Fruit fly (Drosophila melanogaster) whole organism, embryonic: Measurements from ENCODE around the gene CG5921.

Experiments used
- Atf6 ChIP-seq: fragments of 200-800 bp; sonication (Bioruptor generic); IDR thresholded peaks from 2 replicates; pipeline ENCODE4 v1.3.6; 2022; ENCODE audit warnings: missing biosample characterization, missing genetic modification characterization
- Blimp-1 ChIP-seq: fragments of 200-800 bp; sonication (Bioruptor generic); optimal IDR thresholded peaks from 3 replicates; lab custom pipeline; 2018; ENCODE audit warnings: missing biosample characterization, missing genetic modification characterization, mild to moderate bottlenecking, moderate library complexity, missing genetic modification reagents
- C15 ChIP-seq: fragments of 200-800 bp; sonication (Bioruptor generic); IDR thresholded peaks from 3 replicates; pipeline ENCODE4 v1.3.6; 2022; ENCODE audit warnings: missing biosample characterization, missing genetic modification characterization
- CG10267 ChIP-seq: fragments of 200-800 bp; sonication (Bioruptor generic); optimal IDR thresholded peaks from 2 replicates; lab custom pipeline; 2018; ENCODE audit warnings: missing biosample characterization, mild to moderate bottlenecking, missing genetic modification characterization, moderate library complexity
- CG11723 ChIP-seq: fragments of 200-800 bp; sonication (Bioruptor generic); optimal IDR thresholded peaks from 2 replicates; lab custom pipeline; 2017; ENCODE audit warnings: missing biosample characterization, mild to moderate bottlenecking, missing genetic modification characterization
- CG12219 ChIP-seq: fragments of 200-800 bp; sonication (Bioruptor generic); optimal IDR thresholded peaks from 3 replicates; lab custom pipeline; 2018; ENCODE audit warnings: missing biosample characterization, mild to moderate bottlenecking, missing genetic modification characterization
- CG13424 ChIP-seq: fragments of 200-800 bp; sonication (Bioruptor generic); optimal IDR thresholded peaks from 2 replicates; lab custom pipeline; 2019; ENCODE audit warnings: missing biosample characterization, mild to moderate bottlenecking, missing genetic modification characterization, moderate library complexity
- CG14710 ChIP-seq: fragments of 200-800 bp; sonication (Bioruptor generic); optimal IDR thresholded peaks from 3 replicates; lab custom pipeline; 2019; ENCODE audit warnings: missing biosample characterization, mild to moderate bottlenecking, missing genetic modification characterization, moderate library complexity
- CG1603 ChIP-seq: fragments of 200-800 bp; sonication (Bioruptor generic); optimal IDR thresholded peaks from 2 replicates; lab custom pipeline; 2019; ENCODE audit warnings: missing biosample characterization, mild to moderate bottlenecking, missing genetic modification characterization, moderate library complexity
- CG18011 ChIP-seq: fragments of 200-800 bp; sonication (Bioruptor generic); optimal IDR thresholded peaks from 2 replicates; lab custom pipeline; 2017; ENCODE audit warnings: missing biosample characterization, missing genetic modification characterization, mild to moderate bottlenecking, moderate library complexity, missing genotype
- CG2712 ChIP-seq: fragments of 200-800 bp; optimal IDR thresholded peaks from 3 replicates; lab custom pipeline; 2019; ENCODE audit warnings: missing biosample characterization, mild to moderate bottlenecking, missing genetic modification characterization, moderate library complexity
- CG33213 ChIP-seq: fragments of 200-800 bp; sonication (Bioruptor generic); optimal IDR thresholded peaks from 3 replicates; lab custom pipeline; 2016; ENCODE audit warnings: missing biosample characterization, missing genetic modification characterization
- CG3995 ChIP-seq: fragments of 200-800 bp; sonication (Bioruptor generic); optimal IDR thresholded peaks from 3 replicates; lab custom pipeline; 2016; ENCODE audit warnings: missing biosample characterization, missing genetic modification characterization
- CG43689 ChIP-seq: fragments of 200-800 bp; sonication (Bioruptor generic); IDR thresholded peaks from 2 replicates; pipeline ENCODE4 v1.3.6; 2022; ENCODE audit warnings: missing biosample characterization, missing genetic modification characterization
- CG4820 ChIP-seq: fragments of 200-800 bp; sonication (Bioruptor generic); optimal IDR thresholded peaks from 3 replicates; lab custom pipeline; 2016; ENCODE audit warnings: missing biosample characterization, missing genetic modification characterization
- CG6813 ChIP-seq: fragments of 200-800 bp; sonication (Bioruptor generic); optimal IDR thresholded peaks from 2 replicates; lab custom pipeline; 2017; ENCODE audit warnings: missing biosample characterization, missing genetic modification characterization, mild to moderate bottlenecking, moderate library complexity, missing genetic modification reagents
- CG9817 ChIP-seq: fragments of 200-800 bp; sonication (Bioruptor generic); optimal IDR thresholded peaks from 2 replicates; lab custom pipeline; 2018; ENCODE audit warnings: missing biosample characterization, mild to moderate bottlenecking, missing genetic modification characterization, moderate library complexity
- CG9932 ChIP-seq: fragments of 200-800 bp; sonication (Bioruptor generic); IDR thresholded peaks from 2 replicates; pipeline ENCODE4 v1.3.6; 2022; ENCODE audit warnings: missing biosample characterization, missing genetic modification characterization
- Dek ChIP-seq: fragments of 200-800 bp; sonication (Bioruptor generic); optimal IDR thresholded peaks from 3 replicates; lab custom pipeline; 2019; ENCODE audit warnings: missing biosample characterization, mild to moderate bottlenecking, missing genetic modification characterization, moderate library complexity
- Dfd ChIP-seq, 2 experiments: fragments of >200 bp; optimal IDR thresholded peaks; 2 replicates each; lab custom pipeline; 2017; ENCODE audit warnings: missing biosample characterization in 2 of 2, missing genetic modification characterization in 2 of 2
- Doc3 ChIP-seq: fragments of 200-800 bp; sonication (Bioruptor generic); IDR thresholded peaks from 3 replicates; pipeline ENCODE4 v1.3.6; 2022; ENCODE audit warnings: missing biosample characterization, missing genetic modification characterization; ENCODE audit not compliant: partially characterized antibody
- Fer1 ChIP-seq: fragments of 200-800 bp; sonication (Bioruptor generic); optimal IDR thresholded peaks from 2 replicates; lab custom pipeline; 2017; ENCODE audit warnings: missing biosample characterization, mild to moderate bottlenecking, missing genetic modification characterization
- H2.0 ChIP-seq: fragments of 200-800 bp; sonication (Bioruptor generic); IDR thresholded peaks from 2 replicates; pipeline ENCODE4 v1.3.6; 2022; ENCODE audit warnings: missing biosample characterization, missing genetic modification characterization
- HmgZ ChIP-seq: fragments of 200-800 bp; sonication (Bioruptor generic); optimal IDR thresholded peaks from 2 replicates; lab custom pipeline; 2018; ENCODE audit warnings: missing biosample characterization, mild to moderate bottlenecking, missing genetic modification characterization
- Hr39 ChIP-seq: fragments of >200 bp; optimal IDR thresholded peaks from 2 replicates; lab custom pipeline; 2017
- Rx ChIP-seq: fragments of 200-800 bp; sonication (Bioruptor generic); IDR thresholded peaks from 2 replicates; pipeline ENCODE4 v1.3.6; 2022; ENCODE audit warnings: missing biosample characterization, missing genetic modification characterization
- Spps ChIP-seq: fragments of 200-800 bp; sonication (Bioruptor generic); optimal IDR thresholded peaks from 2 replicates; lab custom pipeline; 2018; ENCODE audit warnings: missing biosample characterization, mild to moderate bottlenecking, missing genetic modification characterization
- Stat92E ChIP-seq, 3 experiments: fragments of >200 bp in 2 of 3; fragments of 200-800 bp in 1 of 3; sonication (Bioruptor generic) in 1 of 3; optimal IDR thresholded peaks; 2 replicates each; lab custom pipeline; 2017 to 2019; ENCODE audit warnings: missing biosample characterization in 3 of 3, missing genetic modification characterization in 3 of 3, mild to moderate bottlenecking in 1 of 3, moderate library complexity in 1 of 3
- amos ChIP-seq: fragments of 200-800 bp; sonication (Bioruptor generic); IDR thresholded peaks from 2 replicates; pipeline ENCODE4 v1.3.6; 2022; ENCODE audit warnings: missing biosample characterization, missing genetic modification characterization; ENCODE audit not compliant: partially characterized antibody
- az2 ChIP-seq: fragments of 200-800 bp; sonication (Bioruptor generic); optimal IDR thresholded peaks from 3 replicates; lab custom pipeline; 2016; ENCODE audit warnings: missing biosample characterization, missing genetic modification characterization
- bigmax ChIP-seq: fragments of 200-800 bp; sonication (Bioruptor generic); optimal IDR thresholded peaks from 2 replicates; lab custom pipeline; 2018; ENCODE audit warnings: missing biosample characterization, mild to moderate bottlenecking, missing genetic modification characterization
- btn ChIP-seq: fragments of 200-800 bp; sonication (Bioruptor generic); optimal IDR thresholded peaks from 2 replicates; lab custom pipeline; 2016; ENCODE audit warnings: missing biosample characterization, missing genetic modification characterization
- cad ChIP-seq: fragments of >200 bp; optimal IDR thresholded peaks from 2 replicates; lab custom pipeline; 2017; ENCODE audit warnings: missing biosample characterization, missing genetic modification characterization
- chn ChIP-seq: fragments of 200-800 bp; sonication (Bioruptor generic); optimal IDR thresholded peaks from 2 replicates; lab custom pipeline; 2016; ENCODE audit warnings: missing biosample characterization, missing genetic modification characterization
- disco-r ChIP-seq: fragments of 200-800 bp; sonication (Bioruptor generic); optimal IDR thresholded peaks from 2 replicates; lab custom pipeline; 2016; ENCODE audit warnings: missing biosample characterization, missing genetic modification characterization
- dm ChIP-seq: fragments of 200-800 bp; sonication (Bioruptor generic); optimal IDR thresholded peaks from 3 replicates; lab custom pipeline; 2016; ENCODE audit warnings: missing biosample characterization, missing genetic modification characterization
- gcm2 ChIP-seq: fragments of 200-800 bp; sonication (Bioruptor generic); optimal IDR thresholded peaks from 2 replicates; lab custom pipeline; 2016; ENCODE audit warnings: missing biosample characterization, missing genetic modification characterization
- gem ChIP-seq: fragments of 200-800 bp; sonication (Bioruptor generic); optimal IDR thresholded peaks from 2 replicates; lab custom pipeline; 2019; ENCODE audit warnings: missing biosample characterization, mild to moderate bottlenecking, missing genetic modification characterization, moderate library complexity
- gro ChIP-seq: fragments of 200-800 bp; sonication (Bioruptor generic); optimal IDR thresholded peaks from 2 replicates; lab custom pipeline; 2016; ENCODE audit warnings: missing biosample characterization, missing genetic modification characterization
- insv ChIP-seq, 2 experiments: fragments of 200-800 bp; sonication (Bioruptor generic); optimal IDR thresholded peaks; 3 replicates each; lab custom pipeline; 2016 to 2018; ENCODE audit warnings: missing biosample characterization in 2 of 2, missing genetic modification characterization in 2 of 2
- kay ChIP-seq: fragments of 200-800 bp; sonication (Bioruptor generic); optimal IDR thresholded peaks from 2 replicates; lab custom pipeline; 2016; ENCODE audit warnings: missing biosample characterization, missing genetic modification characterization
- lmd ChIP-seq: fragments of 200-800 bp; sonication (Bioruptor generic); IDR thresholded peaks from 2 replicates; pipeline ENCODE4 v1.3.6; 2022; ENCODE audit warnings: missing biosample characterization, missing genetic modification characterization
- nerfin-1 ChIP-seq: fragments of 200-800 bp; sonication (Bioruptor generic); optimal IDR thresholded peaks from 3 replicates; lab custom pipeline; 2019; ENCODE audit warnings: missing biosample characterization, mild to moderate bottlenecking, missing genetic modification characterization, moderate library complexity
- psq ChIP-seq: fragments of 200-800 bp; sonication (Bioruptor generic); optimal IDR thresholded peaks from 2 replicates; lab custom pipeline; 2017; ENCODE audit warnings: missing biosample characterization, missing genetic modification characterization
- pzg ChIP-seq: fragments of 200-800 bp; sonication (Bioruptor generic); optimal IDR thresholded peaks from 3 replicates; lab custom pipeline; 2018; ENCODE audit warnings: missing biosample characterization, mild to moderate bottlenecking, missing genetic modification characterization, moderate library complexity
- tap ChIP-seq: fragments of 200-800 bp; optimal IDR thresholded peaks from 3 replicates; lab custom pipeline; 2019; ENCODE audit warnings: missing biosample characterization, mild to moderate bottlenecking, missing genetic modification characterization, moderate library complexity
- tin ChIP-seq: fragments of 200-800 bp; sonication (Bioruptor generic); optimal IDR thresholded peaks from 3 replicates; lab custom pipeline; 2016; ENCODE audit warnings: missing biosample characterization, missing genetic modification characterization
- trem ChIP-seq: fragments of 200-800 bp; optimal IDR thresholded peaks from 3 replicates; lab custom pipeline; 2019; ENCODE audit warnings: missing biosample characterization, mild to moderate bottlenecking, missing genetic modification characterization, moderate library complexity
- vvl ChIP-seq: fragments of 200-800 bp; sonication (Bioruptor generic); IDR thresholded peaks from 2 replicates; pipeline ENCODE4 v1.3.6; 2022; ENCODE audit warnings: missing biosample characterization, missing genetic modification characterization
- zen ChIP-seq: fragments of 200-800 bp; sonication (Bioruptor generic); optimal IDR thresholded peaks from 3 replicates; lab custom pipeline; 2018; ENCODE audit warnings: missing biosample characterization, mild to moderate bottlenecking, missing genetic modification characterization, moderate library complexity
- zen2 ChIP-seq: fragments of 200-800 bp; sonication (Bioruptor generic); IDR thresholded peaks from 3 replicates; pipeline ENCODE4 v1.3.6; 2022; ENCODE audit warnings: missing biosample characterization, missing genetic modification characterization; ENCODE audit not compliant: partially characterized antibody

The CG5921 gene

dm6 chrX:6097578-6097977, 47.0 kb downstream of the CG5921 start (continued):
- TF ChIP-seq disco-r (GFP tag; lab: Kevin White, UChicago) (peak; percentile 63), nerfin-1 (tag; lab: Kevin White, UChicago) (peak; percentile 51), CG1603 (tag; lab: Kevin White, UChicago) (peak; percentile 87), Doc3 (GFP tag; lab: Robert Waterston, UW) (no peak), pzg (GFP tag; lab: Kevin White, UChicago) (no peak), Rx (GFP tag; lab: Robert Waterston, UW) (peak; percentile 84), Stat92E (GFP tag; optimal IDR thresholded peaks at IDR 0.05; lab: Kevin White, UChicago) (no peak), dm (GFP tag; lab: Kevin White, UChicago) (peak; percentile 46), CG14710 (peak; percentile 44), amos (GFP tag; lab: Robert Waterston, UW) (no peak), CG11723 (GFP tag; lab: Kevin White, UChicago) (peak; percentile 35), tin (GFP tag; lab: Kevin White, UChicago) (peak; percentile 78), cad (GFP tag; lab: Kevin White, UChicago) (no peak), az2 (peak; percentile 78), Hr39 (lab: Kevin White, UChicago) (no peak), psq (GFP tag; lab: Kevin White, UChicago) (peak; percentile 41), CG3995 (GFP tag; lab: Kevin White, UChicago) (no peak), lmd (GFP tag; lab: Robert Waterston, UW) (peak; percentile 88), Fer1 (peak; percentile 81), kay (GFP tag; lab: Kevin White, UChicago) (peak; percentile 46), CG9932 (GFP tag; lab: Robert Waterston, UW) (peak; percentile 76), CG10267 (peak; percentile 58), H2.0 (GFP tag; lab: Robert Waterston, UW) (peak; percentile 87), CG13424 (tag; lab: Kevin White, UChicago) (peak; percentile 63), Atf6 (peak; percentile 86), CG12219 (peak; percentile 76), C15 (GFP tag; lab: Robert Waterston, UW) (peak; percentile 80; the same call in 2 of the 3 replicates), tap (tag; lab: Kevin White, UChicago) (peak; percentile 65), btn (peak; percentile 77), Spps (tag; lab: Kevin White, UChicago) (peak; percentile 47), HmgZ (tag; lab: Kevin White, UChicago) (peak; percentile 71), zen2 (no peak), CG33213 (GFP tag; lab: Kevin White, UChicago) (peak; percentile 77), gem (tag; lab: Kevin White, UChicago) (peak; percentile 85), Dfd (GFP tag; optimal IDR thresholded peaks at IDR 0.05; lab: Kevin White, UChicago) (no peak), CG6813 (GFP tag; lab: Kevin White, UChicago) (peak; percentile 79), chn (peak; percentile 67), CG2712 (tag; lab: Kevin White, UChicago) (peak; percentile 82), CG9817 (peak; percentile 51), insv (GFP tag; optimal IDR thresholded peaks at IDR 0.05; lab: Kevin White, UChicago) (no peak), Blimp-1 (GFP tag; lab: Kevin White, UChicago) (peak; percentile 81), CG4820 (GFP tag; lab: Kevin White, UChicago) (peak; percentile 78), CG43689 (GFP tag; lab: Robert Waterston, UW) (peak; percentile 56; the same call in 1 of the 2 replicates), gro (GFP tag; lab: Kevin White, UChicago) (peak; percentile 73), gcm2 (GFP tag; lab: Kevin White, UChicago) (peak; percentile 58), trem (tag; lab: Kevin White, UChicago) (peak; percentile 51), vvl (GFP tag; lab: Robert Waterston, UW) (peak; percentile 96), zen (tag; lab: Kevin White, UChicago) (peak; percentile 62), CG18011 (peak; percentile 18), Dek (tag; lab: Kevin White, UChicago) (peak; percentile 46), bigmax (GFP tag; lab: Kevin White, UChicago) (no peak)
